Worm (Caenorhabditis elegans): ENCODE results near the gene F29B9.8.

F29B9.8 gene

ce11 chrIV:4652365-4652844 lies 4.9 kb downstream of the F29B9.8 start, which contains the start of gene F29B9.5 (continued):
- TF ChIP-seq tlf-1 (GFP tag; optimal IDR thresholded peaks at IDR 0.05) (peak; percentile 6), akir-1 (GFP tag; optimal IDR thresholded peaks at IDR 0.05) (no peak), B0261.1 (tag; optimal IDR thresholded peaks at IDR 0.05) (no peak), F55B11.4 (tag; optimal IDR thresholded peaks at IDR 0.05; ENCODE audit: borderline replicate concordance, insufficient read depth) (no peak), dpl-1 (GFP tag; optimal IDR thresholded peaks at IDR 0.05) (no peak), ztf-6 (GFP tag; IDR thresholded peaks at IDR 0.05) (no peak), madf-3 (GFP tag; IDR thresholded peaks at IDR 0.05) (no peak), hmg-20 (GFP tag; IDR thresholded peaks at IDR 0.05) (no peak), ztf-28 (GFP tag; IDR thresholded peaks at IDR 0.05) (no peak), mel-28 (tag; optimal IDR thresholded peaks at IDR 0.05; ENCODE audit: borderline replicate concordance) (no peak), rpc-1 (optimal IDR thresholded peaks at IDR 0.05) (no peak), rpc-1 (tag; optimal IDR thresholded peaks at IDR 0.05) (no peak), gei-17 (GFP tag; optimal IDR thresholded peaks at IDR 0.05) (no peak), C17E4.6 (GFP tag; IDR thresholded peaks at IDR 0.05) (no peak), nhr-179 (tag; optimal IDR thresholded peaks at IDR 0.05) (no peak), die-1 (tag; optimal IDR thresholded peaks at IDR 0.05) (no peak), egrh-3 (GFP tag; IDR thresholded peaks at IDR 0.05) (no peak), ceh-79 (tag; optimal IDR thresholded peaks at IDR 0.05) (peak; percentile 51), unc-130 (GFP tag; optimal IDR thresholded peaks at IDR 0.05) (no peak), ztf-26 (tag; optimal IDR thresholded peaks at IDR 0.05) (no peak), mes-4 (tag; optimal IDR thresholded peaks at IDR 0.05) (no peak), F52B5.7 (tag; optimal IDR thresholded peaks at IDR 0.05) (peak; percentile 42), F22D6.2 (tag; optimal IDR thresholded peaks at IDR 0.05) (no peak), T26A5.8 (tag; optimal IDR thresholded peaks at IDR 0.05) (no peak), bed-2 (GFP tag; IDR thresholded peaks at IDR 0.05) (no peak), egl-44 (GFP tag; IDR thresholded peaks at IDR 0.05) (no peak), ztf-22 (GFP tag; optimal IDR thresholded peaks at IDR 0.05) (no peak), nhr-80 (tag; optimal IDR thresholded peaks at IDR 0.05) (no peak), ceh-100 (GFP tag; IDR thresholded peaks at IDR 0.05) (0 out of 2 replicates have a peak, but pooled peaks have one; percentile 14), sdz-38 (tag; optimal IDR thresholded peaks at IDR 0.05) (no peak), attf-5 (GFP tag; optimal IDR thresholded peaks at IDR 0.05) (no peak), F57A8.1 (GFP tag; optimal IDR thresholded peaks at IDR 0.05) (no peak), hrde-1 (tag; optimal IDR thresholded peaks at IDR 0.05; ENCODE audit: borderline replicate concordance) (no peak), F23B12.7 (tag; optimal IDR thresholded peaks at IDR 0.05; ENCODE audit: insufficient read depth) (no peak), F39B2.1 (GFP tag; IDR thresholded peaks at IDR 0.05) (peak; percentile 9; the same call in 1 of the 2 replicates), madf-10 (tag; optimal IDR thresholded peaks at IDR 0.05) (no peak), lin-40 (tag; optimal IDR thresholded peaks at IDR 0.05) (no peak), lin-54 (GFP tag; optimal IDR thresholded peaks at IDR 0.05) (no peak), zim-3 (tag; optimal IDR thresholded peaks at IDR 0.05) (peak; percentile 13), nfya-1 (tag; optimal IDR thresholded peaks at IDR 0.05; ENCODE audit: borderline replicate concordance, insufficient read depth) (no peak), pha-4 (tag; optimal IDR thresholded peaks at IDR 0.05) (no peak), lir-1 (GFP tag; conservative IDR thresholded peaks at IDR 0.05) (no peak), let-607 (tag; optimal IDR thresholded peaks at IDR 0.05) (no peak), T07F8.4 (tag; optimal IDR thresholded peaks at IDR 0.05) (peak; percentile 18), xnd-1 (tag; optimal IDR thresholded peaks at IDR 0.05) (peak; percentile 41), let-526 (GFP tag; IDR thresholded peaks at IDR 0.05) (no peak), ztf-3 (GFP tag; optimal IDR thresholded peaks at IDR 0.05) (no peak), lsy-27 (tag; optimal IDR thresholded peaks at IDR 0.05; ENCODE audit: borderline replicate concordance, insufficient read depth) (no peak), Y79H2A.3 (GFP tag; conservative IDR thresholded peaks at IDR 0.05) (0 out of 2 replicates have a peak, but pooled peaks have one; percentile 32)
